Worm (Caenorhabditis elegans): ENCODE results near the gene irld-57.

irld-57 gene

DNA sequence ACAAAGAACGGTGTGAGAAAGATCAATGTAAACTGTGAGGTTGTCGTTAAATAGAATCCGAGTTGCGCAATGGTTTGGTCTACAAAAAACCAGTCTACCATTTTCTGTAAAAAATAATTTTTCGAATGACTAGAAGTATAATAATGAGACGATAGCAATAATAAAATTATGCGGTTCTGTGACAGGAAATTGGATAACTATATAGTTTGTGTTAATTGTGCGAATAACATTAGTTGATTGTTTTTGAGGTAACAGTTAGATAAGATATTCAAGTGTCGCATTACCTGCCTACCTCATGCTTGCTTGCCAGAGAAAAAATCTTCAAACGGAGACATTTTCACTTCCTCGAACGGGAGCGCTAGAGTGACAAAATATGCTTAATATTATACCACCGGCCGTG, 15.3 kb upstream of the irld-57 start, which contains the start of gene str-18:
TSS of gene str-18 (minus strand) at position 101 of the 400 bp plus-strand sequence.
- TF ChIP-seq lin-13 (tag; optimal IDR thresholded peaks at IDR 0.05) = no peak
- TF ChIP-seq tbx-8 (GFP tag; optimal IDR thresholded peaks at IDR 0.05) = no peak
- no peak for TF ChIP-seq unc-120 (tag; optimal IDR thresholded peaks at IDR 0.05; ENCODE audit: poor library complexity, severe bottlenecking)
- TF ChIP-seq mls-2 (tag; optimal IDR thresholded peaks at IDR 0.05) = no peak
- TF ChIP-seq lsy-2 (tag; optimal IDR thresholded peaks at IDR 0.05) = no peak
- TF ChIP-seq sem-2 (GFP tag; optimal IDR thresholded peaks at IDR 0.05) = no peak
- TF ChIP-seq nhr-237 (tag; optimal IDR thresholded peaks at IDR 0.05) = no peak
- TF ChIP-seq unc-39 (tag; optimal IDR thresholded peaks at IDR 0.05) = no peak
- TF ChIP-seq drap-1 (GFP tag; optimal IDR thresholded peaks at IDR 0.05) = no peak
- TF ChIP-seq M03D4.4 (tag; optimal IDR thresholded peaks at IDR 0.05) = no peak

ce11 chrV:15735720-15736119, 9.2 kb upstream of the irld-57 start, which contains the start of gene str-27:
TSS of gene str-27 (minus strand) at chrV:15735820.
- TF ChIP-seq nhr-237 (tag; optimal IDR thresholded peaks at IDR 0.05) (no peak), ceh-83 (GFP tag; optimal IDR thresholded peaks at IDR 0.05) (no peak), mls-2 (tag; optimal IDR thresholded peaks at IDR 0.05) (no peak), blmp-1 (tag; optimal IDR thresholded peaks at IDR 0.05) (no peak), tbx-8 (GFP tag; optimal IDR thresholded peaks at IDR 0.05) (no peak), pha-4 (tag; optimal IDR thresholded peaks at IDR 0.05) (no peak), sptf-1 (tag; optimal IDR thresholded peaks at IDR 0.05) (no peak), ceh-39 (tag; optimal IDR thresholded peaks at IDR 0.05) (no peak)

DNA sequence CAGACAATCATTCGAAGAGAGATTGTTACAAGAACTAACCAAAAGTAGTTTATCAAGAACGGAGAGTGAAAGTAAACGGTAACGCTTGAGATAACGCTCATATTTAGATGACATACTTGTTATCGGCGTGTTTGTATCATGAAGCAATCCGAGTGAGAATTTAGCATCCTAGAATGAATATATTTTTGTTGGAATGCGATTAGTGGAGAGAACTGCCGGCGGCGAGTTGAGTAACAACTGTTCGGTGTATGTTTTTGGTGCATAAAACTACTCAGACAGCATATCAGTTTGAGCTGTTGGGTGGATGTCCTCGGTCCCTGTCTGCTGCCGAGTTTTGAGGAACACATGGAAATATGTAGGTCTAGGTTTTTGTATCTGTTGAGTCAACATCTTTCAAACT, 7.1 kb upstream of the irld-57 start, which contains the start of gene T23D5.3:
TSS of gene T23D5.3 (minus strand) at position 101 of the 400 bp plus-strand sequence.
- TF ChIP-seq snpc-4 (tag; optimal IDR thresholded peaks at IDR 0.05) = no peak
- TF ChIP-seq mls-2 (tag; optimal IDR thresholded peaks at IDR 0.05) = no peak
- TF ChIP-seq cnd-1 (tag; optimal IDR thresholded peaks at IDR 0.05) = no peak
- TF ChIP-seq sptf-1 (tag; optimal IDR thresholded peaks at IDR 0.05) = no peak
- TF ChIP-seq lin-13 (tag; optimal IDR thresholded peaks at IDR 0.05) = no peak
- no peak for TF ChIP-seq blmp-1 (tag; optimal IDR thresholded peaks at IDR 0.05)
- TF ChIP-seq pha-4 (tag; optimal IDR thresholded peaks at IDR 0.05) = no peak
- no peak for TF ChIP-seq ces-1 (GFP tag; optimal IDR thresholded peaks at IDR 0.05)
- TF ChIP-seq nhr-12 (tag; optimal IDR thresholded peaks at IDR 0.05) = no peak
- TF ChIP-seq ceh-43 (GFP tag; optimal IDR thresholded peaks at IDR 0.05) = no peak
- no peak for TF ChIP-seq M03D4.4 (tag; optimal IDR thresholded peaks at IDR 0.05)
- TF ChIP-seq elt-3 (tag; optimal IDR thresholded peaks at IDR 0.05) = no peak
- TF ChIP-seq lsy-2 (tag; optimal IDR thresholded peaks at IDR 0.05) = no peak
- TF ChIP-seq drap-1 (GFP tag; optimal IDR thresholded peaks at IDR 0.05) = no peak
- no peak for TF ChIP-seq mep-1 (tag; optimal IDR thresholded peaks at IDR 0.05)
- no peak for TF ChIP-seq tbx-8 (GFP tag; optimal IDR thresholded peaks at IDR 0.05)

ce11 chrV:15733020-15733419, 6.5 kb upstream of the irld-57 start:
- TF ChIP-seq nhr-28 (tag; optimal IDR thresholded peaks at IDR 0.05) = no peak
- TF ChIP-seq snpc-4 (tag; optimal IDR thresholded peaks at IDR 0.05) = no peak
- no peak for TF ChIP-seq M03D4.4 (tag; optimal IDR thresholded peaks at IDR 0.05)
- TF ChIP-seq unc-62 (GFP tag; optimal IDR thresholded peaks at IDR 0.05) = no peak
- no peak for TF ChIP-seq elt-1 (tag; optimal IDR thresholded peaks at IDR 0.05; ENCODE audit: borderline replicate concordance, insufficient read depth)
- TF ChIP-seq ceh-83 (GFP tag; optimal IDR thresholded peaks at IDR 0.05) = no peak
- TF ChIP-seq unc-120 (tag; optimal IDR thresholded peaks at IDR 0.05; ENCODE audit: poor library complexity, severe bottlenecking) = no peak
- no peak for TF ChIP-seq nhr-76 (tag; optimal IDR thresholded peaks at IDR 0.05)
- TF ChIP-seq bed-3 (GFP tag; optimal IDR thresholded peaks at IDR 0.05) = no peak
- TF ChIP-seq sptf-1 (tag; optimal IDR thresholded peaks at IDR 0.05) = no peak
- no peak for TF ChIP-seq hlh-1 (tag; optimal IDR thresholded peaks at IDR 0.05)
- TF ChIP-seq ztf-11 (tag; optimal IDR thresholded peaks at IDR 0.05) = no peak
- no peak for TF ChIP-seq nhr-2 (tag; optimal IDR thresholded peaks at IDR 0.05)

ce11 chrV:15732209-15732608, 5.7 kb upstream of the irld-57 start, which contains the start of gene str-38:
TSS of gene str-38 (minus strand) at chrV:15732309.
- TF ChIP-seq pha-4 (tag; optimal IDR thresholded peaks at IDR 0.05) = no peak
- TF ChIP-seq zip-8 (tag; optimal IDR thresholded peaks at IDR 0.05) = no peak

DNA sequence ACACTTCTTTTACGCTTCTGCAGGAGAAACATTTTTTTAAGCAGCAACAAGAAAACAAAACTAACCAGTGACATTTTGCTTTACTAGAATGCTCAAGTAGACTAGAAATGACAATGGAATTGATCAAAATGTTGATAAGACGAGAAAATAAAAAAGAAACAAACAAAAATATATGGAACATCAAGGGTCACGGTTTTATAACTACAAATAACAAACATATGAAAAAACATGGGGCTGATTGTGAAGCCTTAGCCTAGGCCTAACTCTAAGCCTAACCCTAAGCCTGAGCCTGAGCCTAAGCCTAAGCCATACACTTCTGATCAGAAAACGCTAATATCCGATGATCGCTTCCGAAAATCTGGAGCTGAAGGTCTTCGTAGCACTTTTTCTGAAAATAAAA, 3.9 kb upstream of the irld-57 start, which contains the start of gene Y6E2A.10:
TSS of gene Y6E2A.10 (minus strand) at position 101 of the 400 bp plus-strand sequence.
- TF ChIP-seq pha-4 (tag; optimal IDR thresholded peaks at IDR 0.05) (no peak), unc-120 (tag; optimal IDR thresholded peaks at IDR 0.05; ENCODE audit: poor library complexity, severe bottlenecking) (no peak), nhr-28 (tag; optimal IDR thresholded peaks at IDR 0.05) (no peak), blmp-1 (tag; optimal IDR thresholded peaks at IDR 0.05) (no peak), tbx-8 (GFP tag; optimal IDR thresholded peaks at IDR 0.05) (no peak), ceh-83 (GFP tag; optimal IDR thresholded peaks at IDR 0.05) (no peak), flh-1 (GFP tag; optimal IDR thresholded peaks at IDR 0.05) (no peak), ces-1 (GFP tag; optimal IDR thresholded peaks at IDR 0.05) (no peak), sem-2 (GFP tag; optimal IDR thresholded peaks at IDR 0.05) (no peak), lin-13 (tag; optimal IDR thresholded peaks at IDR 0.05) (no peak), ceh-39 (tag; optimal IDR thresholded peaks at IDR 0.05) (no peak), nhr-12 (tag; optimal IDR thresholded peaks at IDR 0.05) (no peak), nhr-237 (tag; optimal IDR thresholded peaks at IDR 0.05) (no peak), ham-2 (GFP tag; optimal IDR thresholded peaks at IDR 0.05) (no peak), hlh-1 (tag; optimal IDR thresholded peaks at IDR 0.05) (no peak), ztf-11 (tag; optimal IDR thresholded peaks at IDR 0.05) (no peak), nhr-2 (tag; optimal IDR thresholded peaks at IDR 0.05) (no peak)
